Fruit fly (Drosophila melanogaster) whole organism, embryonic: Measurements from ENCODE around the gene CG5808.

Source experiments
- Ada2b ChIP-seq: fragments of 200-800 bp; sonication (Bioruptor generic); IDR thresholded peaks from 2 replicates; pipeline ENCODE4 v1.3.6; 2022; ENCODE audit warnings: missing biosample characterization, missing genetic modification characterization
- C15 ChIP-seq: fragments of 200-800 bp; sonication (Bioruptor generic); IDR thresholded peaks from 3 replicates; pipeline ENCODE4 v1.3.6; 2022; ENCODE audit warnings: missing biosample characterization, missing genetic modification characterization
- CG10147 ChIP-seq: fragments of 200-800 bp; sonication (Bioruptor generic); optimal IDR thresholded peaks from 2 replicates; lab custom pipeline; 2019; ENCODE audit warnings: missing biosample characterization, mild to moderate bottlenecking, missing genetic modification characterization, moderate library complexity
- CG10267 ChIP-seq: fragments of 200-800 bp; sonication (Bioruptor generic); optimal IDR thresholded peaks from 2 replicates; lab custom pipeline; 2018; ENCODE audit warnings: missing biosample characterization, mild to moderate bottlenecking, missing genetic modification characterization, moderate library complexity
- CG11560 ChIP-seq: fragments of 200-800 bp; sonication (Bioruptor generic); IDR thresholded peaks from 3 replicates; pipeline ENCODE4 v1.3.6; 2022; ENCODE audit warnings: missing biosample characterization, missing genetic modification characterization
- CG11696 ChIP-seq: fragments of 200-800 bp; sonication (Bioruptor generic); IDR thresholded peaks from 2 replicates; pipeline ENCODE4 v1.3.6; 2022; ENCODE audit warnings: missing biosample characterization, missing genetic modification characterization
- CG12155 ChIP-seq: fragments of 200-800 bp; sonication (Bioruptor generic); optimal IDR thresholded peaks from 3 replicates; lab custom pipeline; 2016; ENCODE audit warnings: missing biosample characterization, missing genetic modification characterization
- CG12942 ChIP-seq: fragments of 200-800 bp; sonication (Bioruptor generic); optimal IDR thresholded peaks from 3 replicates; lab custom pipeline; 2016; ENCODE audit warnings: missing biosample characterization, missing genetic modification characterization
- CG13123 ChIP-seq: fragments of 200-800 bp; sonication (Bioruptor generic); optimal IDR thresholded peaks from 2 replicates; lab custom pipeline; 2016; ENCODE audit warnings: missing biosample characterization, missing genetic modification characterization
- CG18262 ChIP-seq: fragments of 200-800 bp; optimal IDR thresholded peaks from 3 replicates; lab custom pipeline; 2019; ENCODE audit warnings: missing biosample characterization, mild to moderate bottlenecking, missing genetic modification characterization, moderate library complexity
- CG3281 ChIP-seq: fragments of 200-800 bp; sonication (Bioruptor generic); optimal IDR thresholded peaks from 3 replicates; lab custom pipeline; 2017; ENCODE audit warnings: missing biosample characterization, mild to moderate bottlenecking, missing genetic modification characterization
- CG42726 ChIP-seq: fragments of 200-800 bp; sonication (Bioruptor generic); IDR thresholded peaks from 2 replicates; pipeline ENCODE4 v1.3.6; 2022; ENCODE audit warnings: missing biosample characterization, missing genetic modification characterization; ENCODE audit not compliant: partially characterized antibody
- CG5245 ChIP-seq: fragments of 200-800 bp; sonication (Bioruptor generic); optimal IDR thresholded peaks from 3 replicates; lab custom pipeline; 2016; ENCODE audit warnings: missing biosample characterization, missing genetic modification characterization
- CG6791 ChIP-seq: fragments of 200-800 bp; sonication (Bioruptor generic); IDR thresholded peaks from 3 replicates; pipeline ENCODE4 v1.3.6; 2022; ENCODE audit warnings: missing biosample characterization, missing genetic modification characterization; ENCODE audit not compliant: partially characterized antibody
- CG6854 ChIP-seq: fragments of 200-800 bp; sonication (Bioruptor generic); optimal IDR thresholded peaks from 3 replicates; lab custom pipeline; 2017; ENCODE audit warnings: missing biosample characterization, mild to moderate bottlenecking, missing genetic modification characterization
- CG7556 ChIP-seq: fragments of 200-800 bp; sonication (Bioruptor generic); optimal IDR thresholded peaks from 2 replicates; lab custom pipeline; 2017; ENCODE audit warnings: missing biosample characterization, mild to moderate bottlenecking, missing genetic modification characterization
- CG9727 ChIP-seq: fragments of 200-800 bp; sonication (Bioruptor generic); optimal IDR thresholded peaks from 3 replicates; lab custom pipeline; 2017; ENCODE audit warnings: missing biosample characterization, mild to moderate bottlenecking, missing genetic modification characterization
- CrebB ChIP-seq: fragments of 200-800 bp; sonication (Bioruptor generic); optimal IDR thresholded peaks from 3 replicates; lab custom pipeline; 2018; ENCODE audit warnings: missing biosample characterization, mild to moderate bottlenecking, missing genetic modification characterization
- D19A ChIP-seq: fragments of 200-800 bp; optimal IDR thresholded peaks from 3 replicates; lab custom pipeline; 2019; ENCODE audit warnings: missing biosample characterization, mild to moderate bottlenecking, missing genetic modification characterization, moderate library complexity
- Fer1 ChIP-seq: fragments of 200-800 bp; sonication (Bioruptor generic); optimal IDR thresholded peaks from 2 replicates; lab custom pipeline; 2017; ENCODE audit warnings: missing biosample characterization, mild to moderate bottlenecking, missing genetic modification characterization
- Fer2 ChIP-seq: fragments of 200-800 bp; sonication (Bioruptor generic); optimal IDR thresholded peaks from 2 replicates; lab custom pipeline; 2018; ENCODE audit warnings: missing biosample characterization, mild to moderate bottlenecking, missing genetic modification characterization, moderate library complexity
- Fer3 ChIP-seq: fragments of 200-800 bp; sonication (Bioruptor generic); optimal IDR thresholded peaks from 2 replicates; lab custom pipeline; 2018; ENCODE audit warnings: missing biosample characterization, mild to moderate bottlenecking, missing genetic modification characterization, moderate library complexity
- HLH3B ChIP-seq: fragments of 200-800 bp; sonication (Bioruptor generic); IDR thresholded peaks from 2 replicates; pipeline ENCODE4 v1.3.6; 2022; ENCODE audit warnings: missing biosample characterization, missing genetic modification characterization
- HLHmδ ChIP-seq: fragments of 200-800 bp; sonication (Bioruptor generic); optimal IDR thresholded peaks from 2 replicates; lab custom pipeline; 2018; ENCODE audit warnings: missing biosample characterization, mild to moderate bottlenecking, missing genetic modification characterization, moderate library complexity
- Hand ChIP-seq: fragments of 200-800 bp; sonication (Bioruptor generic); optimal IDR thresholded peaks from 2 replicates; lab custom pipeline; 2017; ENCODE audit warnings: mild to moderate bottlenecking, missing biosample characterization, missing genetic modification reagents, missing genetic modification characterization
- HmgD ChIP-seq: fragments of 200-800 bp; sonication (Bioruptor generic); optimal IDR thresholded peaks from 3 replicates; lab custom pipeline; 2016; ENCODE audit warnings: missing biosample characterization, missing genetic modification characterization
- Hsf ChIP-seq: fragments of 200-800 bp; sonication (Bioruptor generic); optimal IDR thresholded peaks from 3 replicates; lab custom pipeline; 2016; ENCODE audit warnings: missing biosample characterization, missing genetic modification characterization
- MBD-R2 ChIP-seq: fragments of 200-800 bp; sonication (Bioruptor generic); IDR thresholded peaks from 2 replicates; pipeline ENCODE4 v1.3.6; 2022; ENCODE audit warnings: missing biosample characterization, missing genetic modification characterization
- Mad ChIP-seq: fragments of 200-800 bp; sonication (Bioruptor generic); optimal IDR thresholded peaks from 2 replicates; lab custom pipeline; 2016; ENCODE audit warnings: missing biosample characterization, missing genetic modification characterization
- Mes4 ChIP-seq: fragments of 200-800 bp; sonication (Bioruptor generic); optimal IDR thresholded peaks from 2 replicates; lab custom pipeline; 2016; ENCODE audit warnings: missing biosample characterization, missing genetic modification characterization
- Ravus ChIP-seq: fragments of 200-800 bp; sonication (Bioruptor generic); IDR thresholded peaks from 2 replicates; pipeline ENCODE4 v1.3.6; 2022; ENCODE audit warnings: missing biosample characterization, missing genetic modification characterization
- Vsx1 ChIP-seq: fragments of 200-800 bp; sonication (Bioruptor generic); optimal IDR thresholded peaks from 2 replicates; lab custom pipeline; 2017; ENCODE audit warnings: missing biosample characterization, mild to moderate bottlenecking, missing genetic modification characterization, missing genetic modification reagents
- chif ChIP-seq, 2 experiments: fragments of 200-800 bp; sonication (Bioruptor generic); optimal IDR thresholded peaks; 3 replicates each; lab custom pipeline; 2016; ENCODE audit warnings: missing biosample characterization in 2 of 2, missing genetic modification characterization in 2 of 2
- chinmo ChIP-seq: fragments of 200-800 bp; sonication (Bioruptor generic); IDR thresholded peaks from 4 replicates; pipeline ENCODE4 v1.3.6; 2022; ENCODE audit warnings: missing biosample characterization, missing genetic modification characterization; ENCODE audit not compliant: partially characterized antibody
- corto ChIP-seq: fragments of 200-800 bp; sonication (Bioruptor generic); optimal IDR thresholded peaks from 2 replicates; lab custom pipeline; 2016; ENCODE audit warnings: missing biosample characterization, mild to moderate bottlenecking, missing genetic modification characterization, moderate library complexity
- dmrt99B ChIP-seq: fragments of 200-800 bp; sonication (Bioruptor generic); optimal IDR thresholded peaks from 2 replicates; lab custom pipeline; 2018; ENCODE audit warnings: missing biosample characterization, mild to moderate bottlenecking, missing genetic modification characterization, moderate library complexity
- ems ChIP-seq: fragments of 200-800 bp; sonication (Bioruptor generic); optimal IDR thresholded peaks from 3 replicates; lab custom pipeline; 2016; ENCODE audit warnings: missing biosample characterization, missing genetic modification characterization
- her ChIP-seq: fragments of 200-800 bp; sonication (Bioruptor generic); optimal IDR thresholded peaks from 2 replicates; lab custom pipeline; 2016; ENCODE audit warnings: missing biosample characterization, missing genetic modification characterization
- insv ChIP-seq, 2 experiments: fragments of 200-800 bp; sonication (Bioruptor generic); optimal IDR thresholded peaks; 3 replicates each; lab custom pipeline; 2016 to 2018; ENCODE audit warnings: missing biosample characterization in 2 of 2, missing genetic modification characterization in 2 of 2
- inv ChIP-seq: fragments of 200-800 bp; sonication (Bioruptor generic); IDR thresholded peaks from 2 replicates; pipeline ENCODE4 v1.3.6; 2022; ENCODE audit warnings: missing biosample characterization, missing genetic modification characterization; ENCODE audit not compliant: partially characterized antibody
- jigr1 ChIP-seq: fragments of 200-800 bp; sonication (Bioruptor generic); IDR thresholded peaks from 3 replicates; pipeline ENCODE4 v1.3.6; 2022; ENCODE audit warnings: missing biosample characterization, missing genetic modification characterization
- odd ChIP-seq: fragments of 200-800 bp; sonication (Bioruptor generic); optimal IDR thresholded peaks from 2 replicates; lab custom pipeline; 2017; ENCODE audit warnings: missing biosample characterization, mild to moderate bottlenecking, missing genetic modification characterization
- org-1 ChIP-seq: fragments of 200-800 bp; sonication (Bioruptor generic); optimal IDR thresholded peaks from 2 replicates; lab custom pipeline; 2017; ENCODE audit warnings: missing biosample characterization, missing genetic modification characterization
- pum ChIP-seq: fragments of 200-800 bp; sonication (Bioruptor generic); optimal IDR thresholded peaks from 2 replicates; lab custom pipeline; 2016; ENCODE audit warnings: missing biosample characterization, missing genetic modification characterization
- row ChIP-seq: fragments of 200-800 bp; sonication (Bioruptor generic); IDR thresholded peaks from 3 replicates; pipeline ENCODE4 v1.3.6; 2022; ENCODE audit warnings: missing biosample characterization, missing genetic modification characterization
- sisA ChIP-seq: fragments of 200-800 bp; sonication (Bioruptor generic); IDR thresholded peaks from 2 replicates; pipeline ENCODE4 v1.3.6; 2022; ENCODE audit warnings: missing biosample characterization, missing genetic modification characterization
- slou ChIP-seq: fragments of 200-800 bp; sonication (Bioruptor generic); optimal IDR thresholded peaks from 3 replicates; lab custom pipeline; 2016; ENCODE audit warnings: missing biosample characterization, missing genetic modification characterization
- sr ChIP-seq: fragments of 200-800 bp; sonication (Bioruptor generic); IDR thresholded peaks from 3 replicates; pipeline ENCODE4 v1.3.6; 2022; ENCODE audit warnings: missing biosample characterization, missing genetic modification characterization
- ttk ChIP-seq: fragments of 200-800 bp; sonication (Bioruptor generic); IDR thresholded peaks from 2 replicates; pipeline ENCODE4 v2.1.2; 2022; ENCODE audit warnings: missing biosample characterization, missing genetic modification characterization

CG5808 gene

DNA sequence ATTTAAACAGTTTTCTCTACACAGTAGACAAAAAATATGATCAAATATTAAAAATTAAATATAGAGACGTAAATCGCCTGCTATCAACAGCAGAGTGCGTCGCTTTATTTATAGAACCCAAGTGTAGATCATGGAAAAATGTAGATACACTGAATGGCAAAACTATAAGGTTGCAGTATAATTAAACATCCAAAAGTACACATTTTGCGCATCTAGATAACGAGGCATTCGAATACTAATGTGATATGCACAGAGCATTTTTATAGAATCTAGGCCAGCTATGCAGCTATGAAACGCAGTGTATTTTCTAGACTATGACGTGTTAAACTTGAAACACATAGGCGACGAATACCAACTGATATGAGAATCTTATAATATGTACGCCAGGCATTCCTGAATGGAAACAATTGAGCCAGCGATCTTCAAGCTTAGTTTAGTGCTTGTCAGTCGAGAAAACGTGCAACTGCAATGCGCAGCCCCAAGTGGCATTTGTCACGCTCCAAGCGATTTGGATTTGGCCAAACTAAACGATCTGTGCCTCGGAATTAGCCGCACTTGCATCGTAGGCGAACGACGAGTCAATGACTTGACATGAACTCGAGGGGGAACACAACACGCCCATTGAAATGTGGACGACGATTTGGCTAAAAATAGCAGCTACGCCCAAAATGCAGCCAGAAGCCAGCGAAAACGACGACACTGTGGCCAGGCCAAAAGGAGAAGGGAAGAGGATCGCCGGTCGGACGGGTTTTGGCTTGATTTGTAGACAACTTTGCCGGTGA is 5.8 kb downstream of the CG5808 start (continued):
- TF ChIP-seq pum (GFP tag; lab: Kevin White, UChicago) (peak; percentile 67), ems (GFP tag; lab: Kevin White, UChicago) (peak; percentile 93), slou (GFP tag; lab: Kevin White, UChicago) (peak; percentile 47), CG5245 (GFP tag; lab: Kevin White, UChicago) (peak; percentile 87), Mes4 (GFP tag; lab: Kevin White, UChicago) (peak; percentile 77), HLH3B (GFP tag; lab: Robert Waterston, UW) (peak; percentile 89), CG12942 (GFP tag; lab: Kevin White, UChicago) (peak; percentile 79), CG7556 (GFP tag; lab: Kevin White, UChicago) (peak; percentile 80), CG3281 (peak; percentile 88), CG12155 (GFP tag; lab: Kevin White, UChicago) (peak; percentile 87), Ravus (GFP tag; lab: Robert Waterston, UW) (peak; percentile 65), CG42726 (GFP tag; lab: Robert Waterston, UW) (no peak), ttk (GFP tag; lab: Robert Waterston, UW) (peak; percentile 77), Vsx1 (peak; percentile 66), CG11696 (GFP tag; lab: Robert Waterston, UW) (peak; percentile 88), CG10267 (tag; lab: Kevin White, UChicago) (peak; percentile 63), Hsf (GFP tag; lab: Kevin White, UChicago) (peak; percentile 88), CG9727 (GFP tag; lab: Kevin White, UChicago) (peak; percentile 71), org-1 (GFP tag; lab: Kevin White, UChicago) (peak; percentile 85), Fer3 (tag; lab: Kevin White, UChicago) (peak; percentile 90), Hand (GFP tag; lab: Kevin White, UChicago) (peak; percentile 81), sisA (GFP tag; lab: Robert Waterston, UW) (peak; percentile 87), Ada2b (GFP tag; lab: Robert Waterston, UW) (peak; percentile 90), C15 (GFP tag; lab: Robert Waterston, UW) (peak; percentile 83), chif (GFP tag; optimal IDR thresholded peaks at IDR 0.05; lab: Kevin White, UChicago) (peak; percentile 75 to 82), insv (GFP tag; optimal IDR thresholded peaks at IDR 0.05; lab: Kevin White, UChicago) (no peak), inv (GFP tag; lab: Robert Waterston, UW) (no peak), CG6791 (GFP tag; lab: Robert Waterston, UW) (no peak), her (GFP tag; lab: Kevin White, UChicago) (peak; percentile 79), D19A (tag; lab: Kevin White, UChicago) (peak; percentile 83), MBD-R2 (GFP tag; lab: Robert Waterston, UW) (peak; percentile 68; the same call in 1 of the 2 replicates), corto (GFP tag; lab: Kevin White, UChicago) (peak; percentile 78), Fer1 (GFP tag; lab: Kevin White, UChicago) (peak; percentile 88), CG6854 (GFP tag; lab: Kevin White, UChicago) (peak; percentile 77), row (peak; percentile 93), HmgD (peak; percentile 7), sr (peak; percentile 72; the same call in 2 of the 3 replicates), CrebB (tag; lab: Kevin White, UChicago) (peak; percentile 87), chinmo (GFP tag; lab: Robert Waterston, UW) (no peak), HLHmδ (GFP tag; lab: Kevin White, UChicago) (no peak), Mad (GFP tag; lab: Kevin White, UChicago) (peak; percentile 86), CG18262 (tag; lab: Kevin White, UChicago) (peak; percentile 81), odd (peak; percentile 81), dmrt99B (tag; lab: Kevin White, UChicago) (no peak), CG10147 (GFP tag; lab: Kevin White, UChicago) (peak; percentile 68), CG11560 (tag; lab: Robert Waterston, UW) (peak; percentile 76; the same call in 2 of the 3 replicates), jigr1 (no peak), CG13123 (GFP tag; lab: Kevin White, UChicago) (peak; percentile 73), Fer2 (tag; lab: Kevin White, UChicago) (peak; percentile 83)
